Worm (Caenorhabditis elegans): Measurements from ENCODE around the gene lron-7.

The lron-7 gene

DNA sequence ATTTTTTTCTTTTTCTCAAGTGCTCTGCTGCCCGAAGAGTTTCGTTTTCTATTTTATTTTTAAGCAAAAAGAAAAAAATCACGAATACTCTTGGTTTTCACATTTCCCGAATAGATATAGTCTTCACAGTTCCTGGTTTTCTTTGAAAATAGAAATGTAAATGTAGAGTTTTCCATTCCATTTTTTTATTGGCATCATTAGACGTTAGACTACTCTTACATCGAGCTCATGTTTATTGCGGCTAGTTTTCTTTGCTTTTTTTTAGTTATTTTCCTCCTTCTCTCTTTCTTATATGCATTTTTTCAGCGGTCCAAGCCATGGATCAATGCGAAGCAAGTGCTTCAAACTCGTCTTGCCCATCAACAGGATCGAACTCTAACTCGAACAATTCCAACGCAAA lies 26.6 kb upstream of the lron-7 start, which contains the start of gene F46H5.2:
TSS of gene F46H5.2 (plus strand) at position 301 of the 400 bp plus-strand sequence.
- TF ChIP-seq fkh-8 (tag; optimal IDR thresholded peaks at IDR 0.05) (no peak), efl-1 (optimal IDR thresholded peaks at IDR 0.05) (no peak), efl-1 (GFP tag; optimal IDR thresholded peaks at IDR 0.05 in 1 of 2) (no peak), rnt-1 (tag; optimal IDR thresholded peaks at IDR 0.05) (no peak), blmp-1 (tag; optimal IDR thresholded peaks at IDR 0.05) (no peak), unc-98 (GFP tag; IDR thresholded peaks at IDR 0.05) (no peak), hlh-17 (GFP tag; optimal IDR thresholded peaks at IDR 0.05; ENCODE audit: borderline replicate concordance) (no peak)

ce11 chrX:7268965-7269364 lies 23.0 kb upstream of the lron-7 start:
- TF ChIP-seq ceh-82 (tag; optimal IDR thresholded peaks at IDR 0.05) (no peak), ceh-90 (tag; optimal IDR thresholded peaks at IDR 0.05) (no peak), pag-3 (tag; optimal IDR thresholded peaks at IDR 0.05; ENCODE audit: borderline replicate concordance, insufficient read depth) (no peak), hpl-2 (GFP tag; optimal IDR thresholded peaks at IDR 0.05) (no peak), lir-3 (tag; optimal IDR thresholded peaks at IDR 0.05; ENCODE audit: poor library complexity) (no peak), ztf-11 (tag; optimal IDR thresholded peaks at IDR 0.05) (no peak), mab-9 (GFP tag; IDR thresholded peaks at IDR 0.05) (no peak), fkh-10 (GFP tag; optimal IDR thresholded peaks at IDR 0.05) (no peak), nhr-28 (tag; optimal IDR thresholded peaks at IDR 0.05) (no peak), nhr-85 (tag) (no peak), unc-98 (GFP tag; IDR thresholded peaks at IDR 0.05) (no peak), nhr-77 (tag; optimal IDR thresholded peaks at IDR 0.05) (no peak), tlp-1 (tag; optimal IDR thresholded peaks at IDR 0.05) (no peak), lin-35 (GFP tag; optimal IDR thresholded peaks at IDR 0.05) (no peak), fkh-8 (tag; optimal IDR thresholded peaks at IDR 0.05) (no peak), F16B12.6 (tag; optimal IDR thresholded peaks at IDR 0.05) (no peak), mdl-1 (tag; optimal IDR thresholded peaks at IDR 0.05) (no peak)

DNA sequence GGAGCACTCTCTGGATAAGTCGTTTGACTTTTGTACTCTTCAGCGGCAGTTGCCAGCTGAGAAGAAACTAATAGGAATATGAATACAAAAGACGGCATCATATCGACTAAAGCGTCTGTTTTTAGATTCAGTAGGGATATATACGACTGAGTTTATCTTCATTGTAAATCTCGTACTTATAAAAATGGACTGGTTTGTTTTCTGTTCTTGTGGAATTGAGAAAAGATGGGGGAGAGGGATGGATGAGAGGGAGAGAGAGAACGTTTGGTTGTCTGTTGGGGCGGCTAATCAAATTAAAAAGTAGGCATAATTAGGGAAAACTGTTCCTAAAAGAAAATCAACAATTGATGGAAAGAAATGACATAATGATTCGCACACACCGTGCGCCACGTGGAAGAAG lies 22.6 kb upstream of the lron-7 start, which contains the start of gene grd-7:
TSS of gene grd-7 (minus strand) at position 101 of the 400 bp plus-strand sequence.
- no peak for TF ChIP-seq lin-39 (tag; optimal IDR thresholded peaks at IDR 0.05)
- TF ChIP-seq blmp-1 (tag; optimal IDR thresholded peaks at IDR 0.05) = peak; percentile 22

- TF ChIP-seq lir-3 (tag; optimal IDR thresholded peaks at IDR 0.05; ENCODE audit: poor library complexity) (no peak), nhr-12 (tag; optimal IDR thresholded peaks at IDR 0.05) (no peak), nhr-76 (tag; optimal IDR thresholded peaks at IDR 0.05) (no peak), elt-2 (tag; optimal IDR thresholded peaks at IDR 0.05) (no peak), lin-14 (GFP tag; optimal IDR thresholded peaks at IDR 0.05) (no peak), egl-13 (tag; optimal IDR thresholded peaks at IDR 0.05) (no peak), lin-35 (GFP tag; optimal IDR thresholded peaks at IDR 0.05) (no peak), fkh-4 (tag; optimal IDR thresholded peaks at IDR 0.05; ENCODE audit: borderline replicate concordance) (no peak)
Observed at ce11 chrX:7271968-7272367, 20.0 kb upstream of the lron-7 start, which contains the start of gene F46H5.11. TSS of gene F46H5.11 (minus strand) at chrX:7272068.

- TF ChIP-seq sup-37 (GFP tag; optimal IDR thresholded peaks at IDR 0.05) (no peak), unc-130 (tag; optimal IDR thresholded peaks at IDR 0.05) (no peak), irx-1 (tag; optimal IDR thresholded peaks at IDR 0.05) (no peak), nhr-11 (tag; optimal IDR thresholded peaks at IDR 0.05) (no peak), nhr-47 (tag; optimal IDR thresholded peaks at IDR 0.05) (no peak), dsc-1 (tag; optimal IDR thresholded peaks at IDR 0.05) (no peak)
Observed at ce11 chrX:7278095-7278494, 13.8 kb upstream of the lron-7 start.
